Fruit fly (Drosophila melanogaster) whole organism, embryonic: ENCODE results near the gene CG42674.
A peak's percentile ranks its signal among the peaks of the same experiment; 100 is the strongest.

ENCODE experiments used
- Atf6 ChIP-seq: fragments of 200-800 bp; sonication (Bioruptor generic); IDR thresholded peaks from 2 replicates; pipeline ENCODE4 v1.3.6; 2022; ENCODE audit warnings: missing biosample characterization, missing genetic modification characterization
- CG11093 ChIP-seq: fragments of 200-800 bp; sonication (Bioruptor generic); IDR thresholded peaks from 3 replicates; pipeline ENCODE4 v1.3.6; 2022; ENCODE audit warnings: missing biosample characterization, missing genetic modification characterization
- CG11695 ChIP-seq: fragments of 200-800 bp; sonication (Bioruptor generic); IDR thresholded peaks from 3 replicates; pipeline ENCODE4 v1.3.6; 2022; ENCODE audit warnings: missing biosample characterization, missing genetic modification characterization
- CG11723 ChIP-seq: fragments of 200-800 bp; sonication (Bioruptor generic); optimal IDR thresholded peaks from 2 replicates; lab custom pipeline; 2017; ENCODE audit warnings: missing biosample characterization, mild to moderate bottlenecking, missing genetic modification characterization
- CG13894 ChIP-seq: fragments of 200-800 bp; sonication (Bioruptor generic); optimal IDR thresholded peaks from 3 replicates; lab custom pipeline; 2018; ENCODE audit warnings: missing biosample characterization, mild to moderate bottlenecking, missing genetic modification characterization, moderate library complexity
- CG16813 ChIP-seq: fragments of 200-800 bp; sonication (Bioruptor generic); IDR thresholded peaks from 3 replicates; pipeline ENCODE4 v1.3.6; 2022; ENCODE audit warnings: missing biosample characterization, missing genetic modification characterization; ENCODE audit not compliant: partially characterized antibody
- CG17385 ChIP-seq: fragments of 200-800 bp; sonication (Bioruptor generic); optimal IDR thresholded peaks from 3 replicates; lab custom pipeline; 2018; ENCODE audit warnings: missing biosample characterization, mild to moderate bottlenecking, missing genetic modification characterization
- CG2129 ChIP-seq: fragments of 200-800 bp; sonication (Bioruptor generic); IDR thresholded peaks from 2 replicates; pipeline ENCODE4 v1.3.6; 2022; ENCODE audit warnings: missing biosample characterization, missing genetic modification characterization; ENCODE audit not compliant: partially characterized antibody
- CG30403 ChIP-seq: fragments of 200-800 bp; sonication (Bioruptor generic); optimal IDR thresholded peaks from 3 replicates; lab custom pipeline; 2016; ENCODE audit warnings: missing biosample characterization, missing genetic modification characterization
- CG4282 ChIP-seq: fragments of 200-800 bp; sonication (Bioruptor generic); optimal IDR thresholded peaks from 2 replicates; lab custom pipeline; 2016; ENCODE audit warnings: missing biosample characterization, missing genetic modification characterization
- CG6791 ChIP-seq: fragments of 200-800 bp; sonication (Bioruptor generic); IDR thresholded peaks from 3 replicates; pipeline ENCODE4 v1.3.6; 2022; ENCODE audit warnings: missing biosample characterization, missing genetic modification characterization; ENCODE audit not compliant: partially characterized antibody
- CG7839 ChIP-seq: fragments of 200-800 bp; sonication (Bioruptor generic); optimal IDR thresholded peaks from 3 replicates; lab custom pipeline; 2018; ENCODE audit warnings: missing biosample characterization, mild to moderate bottlenecking, missing genetic modification characterization, moderate library complexity
- CG8281 ChIP-seq: fragments of 200-800 bp; sonication (Bioruptor generic); optimal IDR thresholded peaks from 2 replicates; lab custom pipeline; 2018; ENCODE audit warnings: missing biosample characterization, mild to moderate bottlenecking, missing genetic modification characterization, moderate library complexity
- CG8359 ChIP-seq: fragments of 200-800 bp; sonication (Bioruptor generic); optimal IDR thresholded peaks from 2 replicates; lab custom pipeline; 2017; ENCODE audit warnings: missing biosample characterization, mild to moderate bottlenecking, missing genetic modification characterization, borderline replicate concordance
- CG8765 ChIP-seq: fragments of 200-800 bp; sonication (Bioruptor generic); IDR thresholded peaks from 2 replicates; pipeline ENCODE4 v1.3.6; 2022; ENCODE audit warnings: missing biosample characterization, missing genetic modification characterization
- CoRest ChIP-seq: fragments of 200-800 bp; sonication (Bioruptor generic); optimal IDR thresholded peaks from 3 replicates; lab custom pipeline; 2018; ENCODE audit warnings: missing biosample characterization, mild to moderate bottlenecking, missing genetic modification characterization, moderate library complexity
- Drgx ChIP-seq: fragments of 200-800 bp; sonication (Bioruptor generic); IDR thresholded peaks from 2 replicates; pipeline ENCODE4 v1.3.6; 2022; ENCODE audit warnings: missing biosample characterization, missing genetic modification characterization
- H15 ChIP-seq: fragments of 200-800 bp; sonication (Bioruptor generic); IDR thresholded peaks from 3 replicates; pipeline ENCODE4 v1.3.6; 2022; ENCODE audit warnings: missing biosample characterization, missing genetic modification characterization
- Hmr ChIP-seq: fragments of 200-800 bp; sonication (Bioruptor generic); optimal IDR thresholded peaks from 3 replicates; lab custom pipeline; 2017; ENCODE audit warnings: mild to moderate bottlenecking, missing biosample characterization, missing genetic modification reagents, missing genetic modification characterization
- Lim3 ChIP-seq: fragments of 200-800 bp; sonication (Bioruptor generic); IDR thresholded peaks from 2 replicates; pipeline ENCODE4 v1.3.6; 2022; ENCODE audit warnings: missing biosample characterization, missing genetic modification characterization
- MTF-1 ChIP-seq: fragments of 200-800 bp; sonication (Bioruptor generic); optimal IDR thresholded peaks from 2 replicates; lab custom pipeline; 2018; ENCODE audit warnings: missing biosample characterization, mild to moderate bottlenecking, missing genetic modification characterization, borderline replicate concordance
- Mes4 ChIP-seq: fragments of 200-800 bp; sonication (Bioruptor generic); optimal IDR thresholded peaks from 2 replicates; lab custom pipeline; 2016; ENCODE audit warnings: missing biosample characterization, missing genetic modification characterization
- Poxn ChIP-seq: fragments of 200-800 bp; sonication (Bioruptor generic); IDR thresholded peaks from 2 replicates; pipeline ENCODE4 v1.3.6; 2022; ENCODE audit warnings: missing biosample characterization, missing genetic modification characterization
- TFAM ChIP-seq: fragments of 200-800 bp; sonication (Bioruptor generic); optimal IDR thresholded peaks from 2 replicates; lab custom pipeline; 2017; ENCODE audit warnings: missing biosample characterization, missing genetic modification characterization, inconsistent platforms
- Xrp1 ChIP-seq: fragments of 200-800 bp; sonication (Bioruptor generic); IDR thresholded peaks from 2 replicates; pipeline ENCODE4 v1.3.6; 2022; ENCODE audit warnings: missing biosample characterization, missing genetic modification characterization
- bsh ChIP-seq, 2 experiments: fragments of 200-800 bp; sonication (Bioruptor generic); optimal IDR thresholded peaks; 2 replicates each; lab custom pipeline; 2017 to 2018; ENCODE audit warnings: mild to moderate bottlenecking in 2 of 2, missing biosample characterization in 2 of 2, missing genetic modification characterization in 2 of 2, moderate library complexity in 1 of 2
- btn ChIP-seq: fragments of 200-800 bp; sonication (Bioruptor generic); optimal IDR thresholded peaks from 2 replicates; lab custom pipeline; 2016; ENCODE audit warnings: missing biosample characterization, missing genetic modification characterization
- chif ChIP-seq, 2 experiments: fragments of 200-800 bp; sonication (Bioruptor generic); optimal IDR thresholded peaks; 3 replicates each; lab custom pipeline; 2016; ENCODE audit warnings: missing biosample characterization in 2 of 2, missing genetic modification characterization in 2 of 2
- chinmo ChIP-seq: fragments of 200-800 bp; sonication (Bioruptor generic); IDR thresholded peaks from 4 replicates; pipeline ENCODE4 v1.3.6; 2022; ENCODE audit warnings: missing biosample characterization, missing genetic modification characterization; ENCODE audit not compliant: partially characterized antibody
- cwo ChIP-seq: fragments of 200-800 bp; sonication (Bioruptor generic); optimal IDR thresholded peaks from 3 replicates; lab custom pipeline; 2017; ENCODE audit warnings: missing biosample characterization, missing genetic modification characterization, mild to moderate bottlenecking, moderate library complexity, missing genetic modification reagents
- dpn ChIP-seq, 2 experiments: fragments of 200-800 bp; sonication (Bioruptor generic); optimal IDR thresholded peaks; 3 replicates each; lab custom pipeline; 2016; ENCODE audit warnings: missing biosample characterization in 2 of 2, missing genetic modification characterization in 2 of 2
- en ChIP-seq: fragments of 200-800 bp; sonication (Bioruptor generic); optimal IDR thresholded peaks from 2 replicates; lab custom pipeline; 2016; ENCODE audit warnings: missing biosample characterization, missing genetic modification characterization
- fd96Cb ChIP-seq: fragments of 200-800 bp; sonication (Bioruptor generic); optimal IDR thresholded peaks from 2 replicates; lab custom pipeline; 2018; ENCODE audit warnings: missing biosample characterization, mild to moderate bottlenecking, missing genetic modification characterization, moderate library complexity
- fu2 ChIP-seq: fragments of 200-800 bp; sonication (Bioruptor generic); optimal IDR thresholded peaks from 2 replicates; lab custom pipeline; 2016; ENCODE audit warnings: missing biosample characterization, missing genetic modification characterization
- gro ChIP-seq: fragments of 200-800 bp; sonication (Bioruptor generic); optimal IDR thresholded peaks from 2 replicates; lab custom pipeline; 2016; ENCODE audit warnings: missing biosample characterization, missing genetic modification characterization
- h ChIP-seq: fragments of >200 bp; optimal IDR thresholded peaks from 2 replicates; lab custom pipeline; 2017
- her ChIP-seq: fragments of 200-800 bp; sonication (Bioruptor generic); optimal IDR thresholded peaks from 2 replicates; lab custom pipeline; 2016; ENCODE audit warnings: missing biosample characterization, missing genetic modification characterization
- mirr ChIP-seq: fragments of 200-800 bp; sonication (Bioruptor generic); optimal IDR thresholded peaks from 3 replicates; lab custom pipeline; 2018; ENCODE audit warnings: missing biosample characterization, mild to moderate bottlenecking, missing genetic modification characterization
- nom ChIP-seq: fragments of 200-800 bp; sonication (Bioruptor generic); optimal IDR thresholded peaks from 2 replicates; lab custom pipeline; 2017; ENCODE audit warnings: missing biosample characterization, missing genetic modification characterization, mild to moderate bottlenecking, moderate library complexity, missing genetic modification reagents
- otp ChIP-seq: fragments of 200-800 bp; sonication (Bioruptor generic); IDR thresholded peaks from 3 replicates; pipeline ENCODE4, ENCODE4 v1.3.6; 2022; ENCODE audit warnings: missing biosample characterization, missing genetic modification characterization
- so ChIP-seq: fragments of 200-800 bp; sonication (Bioruptor generic); IDR thresholded peaks from 3 replicates; pipeline ENCODE4 v1.3.6; 2022; ENCODE audit warnings: missing biosample characterization, missing genetic modification characterization
- tll ChIP-seq, 2 experiments: fragments of 200-800 bp in 1 of 2; fragments of >200 bp in 1 of 2; sonication (Bioruptor generic) in 1 of 2; optimal IDR thresholded peaks; 2 replicates each; lab custom pipeline; 2017 to 2019; ENCODE audit warnings: missing biosample characterization in 2 of 2, missing genetic modification characterization in 2 of 2, mild to moderate bottlenecking in 1 of 2, moderate library complexity in 1 of 2
- toy ChIP-seq: fragments of 200-800 bp; sonication (Bioruptor generic); IDR thresholded peaks from 2 replicates; pipeline ENCODE4 v1.3.6; 2022; ENCODE audit warnings: missing biosample characterization, missing genetic modification characterization
- unpg ChIP-seq: fragments of 200-800 bp; sonication (Bioruptor generic); optimal IDR thresholded peaks from 3 replicates; lab custom pipeline; 2018; ENCODE audit warnings: missing biosample characterization, mild to moderate bottlenecking, missing genetic modification characterization, moderate library complexity
- wdn ChIP-seq: fragments of 200-800 bp; sonication (Bioruptor generic); IDR thresholded peaks from 2 replicates; pipeline ENCODE4 v1.3.6; 2022; ENCODE audit warnings: missing biosample characterization, missing genetic modification characterization
- z ChIP-seq: fragments of 200-800 bp; sonication (Bioruptor generic); IDR thresholded peaks from 3 replicates; pipeline ENCODE4 v1.3.6; 2022; ENCODE audit warnings: missing biosample characterization, missing genetic modification characterization
- zen2 ChIP-seq: fragments of 200-800 bp; sonication (Bioruptor generic); IDR thresholded peaks from 3 replicates; pipeline ENCODE4 v1.3.6; 2022; ENCODE audit warnings: missing biosample characterization, missing genetic modification characterization; ENCODE audit not compliant: partially characterized antibody

CG42674 gene

dm6 chr3L:20241987-20242982 lies 44.2 kb upstream of the CG42674 start (continued):
- peak; percentile 49; the same call in 1 of the 2 replicates for TF ChIP-seq Atf6
- TF ChIP-seq toy (GFP tag; lab: Robert Waterston, UW) = no peak
- no peak; the same call in none of the 2 replicates for TF ChIP-seq wdn
- 0 out of 3 replicates have a peak, but pooled peaks have one; percentile 45 for TF ChIP-seq so (GFP tag; lab: Robert Waterston, UW)
- TF ChIP-seq CG2129 (GFP tag; lab: Robert Waterston, UW) = peak; percentile 51
- no peak for TF ChIP-seq chinmo (GFP tag; lab: Robert Waterston, UW)
- peak; percentile 34 for TF ChIP-seq fd96Cb (tag; lab: Kevin White, UChicago)
- TF ChIP-seq en (GFP tag; lab: Kevin White, UChicago) = no peak
- TF ChIP-seq Lim3 = no peak
- peak; percentile 48 for TF ChIP-seq CG17385 (GFP tag; lab: Kevin White, UChicago)
- peak; percentile 45; the same call in 1 of the 3 replicates for TF ChIP-seq CG6791 (GFP tag; lab: Robert Waterston, UW)
- no peak for TF ChIP-seq z
- TF ChIP-seq unpg (GFP tag; lab: Kevin White, UChicago) = peak; percentile 33
- TF ChIP-seq CG4282 (GFP tag; lab: Kevin White, UChicago) = no peak
- TF ChIP-seq TFAM = no peak
- peak; percentile 6 for TF ChIP-seq CG11723 (GFP tag; lab: Kevin White, UChicago)
- no peak for TF ChIP-seq mirr
- no peak for TF ChIP-seq gro (GFP tag; lab: Kevin White, UChicago)
- TF ChIP-seq CG8359 (GFP tag; lab: Kevin White, UChicago) = no peak
- peak; percentile 14 for TF ChIP-seq CG13894 (tag; lab: Kevin White, UChicago)
- TF ChIP-seq CG11695 (GFP tag; lab: Robert Waterston, UW) = peak; percentile 49; the same call in 2 of the 3 replicates
- peak; percentile 71 for TF ChIP-seq Xrp1 (GFP tag; lab: Robert Waterston, UW)
- peak in 1 of 2 experiments; percentile 53 for TF ChIP-seq dpn (GFP tag; optimal IDR thresholded peaks at IDR 0.05; lab: Kevin White, UChicago)
- no peak for TF ChIP-seq h
- peak in 1 of 2 experiments; percentile 49 for TF ChIP-seq bsh (GFP tag; optimal IDR thresholded peaks at IDR 0.05; lab: Kevin White, UChicago)
- TF ChIP-seq Mes4 (GFP tag; lab: Kevin White, UChicago) = no peak
- peak; percentile 61 for TF ChIP-seq Hmr (GFP tag; lab: Kevin White, UChicago)
- peak; percentile 45; the same call in 1 of the 3 replicates for TF ChIP-seq zen2 (GFP tag; lab: Robert Waterston, UW)
- no peak for TF ChIP-seq tll (GFP tag; optimal IDR thresholded peaks at IDR 0.05; lab: Kevin White, UChicago)
- no peak for TF ChIP-seq fu2 (GFP tag; lab: Kevin White, UChicago)
- TF ChIP-seq Drgx (GFP tag; lab: Robert Waterston, UW) = no peak; the same call in 1 of the 2 replicates
- TF ChIP-seq her = no peak
- no peak for TF ChIP-seq CG8281 (tag; lab: Kevin White, UChicago)
- TF ChIP-seq CG30403 = peak; percentile 71
- TF ChIP-seq CoRest (tag; lab: Kevin White, UChicago) = peak; percentile 79
- TF ChIP-seq CG8765 (GFP tag; lab: Robert Waterston, UW) = peak; percentile 47; the same call in 1 of the 2 replicates
- TF ChIP-seq CG7839 (tag; lab: Kevin White, UChicago) = peak; percentile 66
- no peak for TF ChIP-seq Poxn
- no peak for TF ChIP-seq MTF-1
- TF ChIP-seq nom (GFP tag; lab: Kevin White, UChicago) = no peak
- TF ChIP-seq chif (GFP tag; optimal IDR thresholded peaks at IDR 0.05; lab: Kevin White, UChicago) = no peak
- TF ChIP-seq btn (GFP tag; lab: Kevin White, UChicago) = no peak
- TF ChIP-seq CG16813 (GFP tag; lab: Robert Waterston, UW) = peak; percentile 72
- TF ChIP-seq CG11093 = no peak
- peak; percentile 47 for TF ChIP-seq cwo
- peak; percentile 10; the same call in 1 of the 3 replicates for TF ChIP-seq H15 (GFP tag; lab: Robert Waterston, UW)
- no peak for TF ChIP-seq otp
